Worm (Caenorhabditis elegans) whole organism, L1 larva: ENCODE data around the gene srh-45.

ENCODE experiments used
- C04F5.9 ChIP-seq: sonication (generic microtip); optimal IDR thresholded peaks from 2 replicates; lab custom pipeline; 2016; ENCODE audit warnings: missing genetic modification characterization, missing compliant biosample characterization
- C16A3.4 ChIP-seq: fragments of 150-350 bp; optimal IDR thresholded peaks from 2 replicates; lab custom pipeline; 2014; ENCODE audit warnings: missing biosample characterization, missing genetic modification characterization
- C34B4.2 ChIP-seq: sonication (generic microtip); optimal IDR thresholded peaks from 2 replicates; lab custom pipeline; 2017; ENCODE audit warnings: mild to moderate bottlenecking, missing genetic modification characterization, missing compliant biosample characterization
- ama-1 ChIP-seq: fragments of 150-350 bp; optimal IDR thresholded peaks from 2 replicates; lab custom pipeline; 2014
- blmp-1 ChIP-seq: fragments of 150-350 bp; optimal IDR thresholded peaks from 2 replicates; lab custom pipeline; 2014; ENCODE audit warnings: missing biosample characterization, missing genetic modification characterization
- ceh-63 ChIP-seq: fragments of 200-800 bp; sonication (Bioruptor generic); optimal IDR thresholded peaks from 2 replicates; lab custom pipeline; 2018; ENCODE audit warnings: mild to moderate bottlenecking, missing genetic modification characterization, missing compliant biosample characterization
- ceh-82 ChIP-seq, 3 experiments: fragments of 150-350 bp in 1 of 3; sonication (generic microtip) in 2 of 3; optimal IDR thresholded peaks; 2 replicates each; lab custom pipeline; 2014 to 2017; ENCODE audit warnings: missing biosample characterization in 3 of 3, missing genetic modification characterization in 3 of 3
- ceh-88 ChIP-seq: fragments of 200-800 bp; sonication (Bioruptor generic); IDR thresholded peaks from 2 replicates; pipeline ENCODE4 v1.3.6; 2022; ENCODE audit warnings: missing genetic modification characterization, missing compliant biosample characterization
- dsc-1 ChIP-seq: sonication (generic microtip); optimal IDR thresholded peaks from 2 replicates; lab custom pipeline; 2016; ENCODE audit warnings: mild to moderate bottlenecking, missing genetic modification characterization, missing compliant biosample characterization
- egl-13 ChIP-seq: sonication (generic microtip); optimal IDR thresholded peaks from 2 replicates; lab custom pipeline; 2016; ENCODE audit warnings: missing genotype, missing genetic modification reagents, missing genetic modification characterization, missing compliant biosample characterization
- elt-2 ChIP-seq: sonication (generic microtip); optimal IDR thresholded peaks from 2 replicates; lab custom pipeline; 2016; ENCODE audit warnings: missing genetic modification characterization, mild to moderate bottlenecking, inconsistent platforms, missing compliant biosample characterization, missing genetic modification reagents
- ets-5 ChIP-seq: fragments of 200-800 bp; sonication (Bioruptor generic); IDR thresholded peaks from 2 replicates; pipeline ENCODE4 v1.3.6; 2022; ENCODE audit warnings: missing genetic modification characterization, missing compliant biosample characterization
- fkh-4 ChIP-seq: sonication (generic microtip); optimal IDR thresholded peaks from 2 replicates; lab custom pipeline; 2016; ENCODE audit warnings: missing compliant biosample characterization, missing genetic modification characterization, borderline replicate concordance
- fkh-8 ChIP-seq: sonication (generic microtip); optimal IDR thresholded peaks from 2 replicates; lab custom pipeline; 2016; ENCODE audit warnings: mild to moderate bottlenecking, missing genetic modification characterization, missing compliant biosample characterization
- hlh-17 ChIP-seq: fragments of 200-800 bp; sonication (Bioruptor generic); optimal IDR thresholded peaks from 2 replicates; lab custom pipeline; 2018; ENCODE audit warnings: missing genetic modification characterization, mild to moderate bottlenecking, missing compliant biosample characterization, moderate library complexity, borderline replicate concordance
- hlh-4 ChIP-seq: sonication (generic microtip); optimal IDR thresholded peaks from 2 replicates; lab custom pipeline; 2016; ENCODE audit warnings: mild to moderate bottlenecking, missing genetic modification characterization, missing compliant biosample characterization
- irx-1 ChIP-seq: sonication (generic microtip); optimal IDR thresholded peaks from 2 replicates; lab custom pipeline; 2016; ENCODE audit warnings: missing genetic modification characterization, missing compliant biosample characterization
- isw-1 ChIP-seq: fragments of 200-800 bp; sonication (Bioruptor generic); IDR thresholded peaks from 2 replicates; pipeline ENCODE4 v1.3.6; 2022; ENCODE audit warnings: missing genetic modification characterization, missing compliant biosample characterization
- lin-14 ChIP-seq: fragments of 200-800 bp; sonication (Bioruptor generic); optimal IDR thresholded peaks from 2 replicates; lab custom pipeline; 2018; ENCODE audit warnings: mild to moderate bottlenecking, missing genetic modification characterization, moderate library complexity, missing compliant biosample characterization
- lin-35 ChIP-seq, 2 experiments: fragments of 150-350 bp; optimal IDR thresholded peaks; 2 replicates each; lab custom pipeline; 2014; ENCODE audit warnings: missing biosample characterization in 2 of 2, missing genetic modification characterization in 2 of 2, missing genetic modification reagents in 2 of 2
- lir-3 ChIP-seq: sonication (generic microtip); optimal IDR thresholded peaks from 2 replicates; lab custom pipeline; 2016; ENCODE audit warnings: mild to moderate bottlenecking, missing genetic modification characterization, moderate library complexity, missing compliant biosample characterization; ENCODE audit not compliant: poor library complexity
- lsy-2 ChIP-seq, 2 experiments: fragments of 150-350 bp; optimal IDR thresholded peaks; 2 replicates each; lab custom pipeline; 2014; ENCODE audit warnings: missing biosample characterization in 2 of 2, missing genetic modification characterization in 2 of 2
- mdl-1 ChIP-seq, 2 experiments: fragments of 150-350 bp; optimal IDR thresholded peaks; 2 replicates each; lab custom pipeline; 2014 to 2017; ENCODE audit warnings: missing biosample characterization in 2 of 2, missing genetic modification characterization in 2 of 2, inconsistent platforms in 1 of 2
- mef-2 ChIP-seq: fragments of 150-350 bp; optimal IDR thresholded peaks from 2 replicates; lab custom pipeline; 2014; ENCODE audit warnings: missing biosample characterization, missing genetic modification characterization
- nhr-237 ChIP-seq: fragments of 150-350 bp; optimal IDR thresholded peaks from 2 replicates; lab custom pipeline; 2014; ENCODE audit warnings: missing biosample characterization, missing genetic modification characterization
- nhr-28 ChIP-seq: fragments of 150-350 bp; optimal IDR thresholded peaks from 2 replicates; lab custom pipeline; 2014; ENCODE audit warnings: missing biosample characterization, missing genetic modification characterization
- nhr-84 ChIP-seq: sonication (generic microtip); optimal IDR thresholded peaks from 2 replicates; lab custom pipeline; 2017; ENCODE audit warnings: missing biosample characterization, missing genetic modification characterization
- snu-23 ChIP-seq: sonication (generic microtip); optimal IDR thresholded peaks from 2 replicates; lab custom pipeline; 2016; ENCODE audit warnings: missing genetic modification characterization, missing compliant biosample characterization
- sox-4 ChIP-seq: sonication (generic microtip); optimal IDR thresholded peaks from 2 replicates; lab custom pipeline; 2016; ENCODE audit warnings: missing genetic modification characterization, missing compliant biosample characterization
- swsn-7 ChIP-seq: sonication (generic microtip); optimal IDR thresholded peaks from 2 replicates; lab custom pipeline; 2016; ENCODE audit warnings: missing genetic modification characterization, missing compliant biosample characterization
- tbx-2 ChIP-seq: sonication (generic microtip); optimal IDR thresholded peaks from 2 replicates; lab custom pipeline; 2016; ENCODE audit warnings: missing genetic modification characterization, missing compliant biosample characterization
- unc-62 ChIP-seq: fragments of 150-350 bp; optimal IDR thresholded peaks from 2 replicates; lab custom pipeline; 2014; ENCODE audit warnings: missing biosample characterization, missing genetic modification reagents, missing genetic modification characterization
- unc-86 ChIP-seq: sonication (generic microtip); optimal IDR thresholded peaks from 2 replicates; lab custom pipeline; 2016; ENCODE audit warnings: missing genetic modification characterization, missing compliant biosample characterization
- vab-15 ChIP-seq: sonication (generic microtip); optimal IDR thresholded peaks from 2 replicates; lab custom pipeline; 2017; ENCODE audit warnings: missing genotype, mild to moderate bottlenecking, missing genetic modification characterization, missing compliant biosample characterization
- xbp-1 ChIP-seq: sonication (generic microtip); optimal IDR thresholded peaks from 2 replicates; lab custom pipeline; 2016; ENCODE audit warnings: missing genetic modification characterization, missing compliant biosample characterization
- ztf-4 ChIP-seq: fragments of 150-350 bp; optimal IDR thresholded peaks from 2 replicates; lab custom pipeline; 2014; ENCODE audit warnings: missing biosample characterization, missing genetic modification characterization

Gene srh-45

ce11 chrV:11266681-11267080, 38.1 kb downstream of the srh-45 start, which contains the start of gene str-116:
TSS of gene str-116 (plus strand) at chrV:11266981.
- TF ChIP-seq nhr-28 (tag; lab: Kevin White, UChicago), result no peak
- no peak for TF ChIP-seq ets-5 (GFP tag; lab: Robert Waterston, UW)
- TF ChIP-seq ceh-63 (GFP tag; lab: Kevin White, UChicago), result no peak
- TF ChIP-seq egl-13 (tag; lab: Kevin White, UChicago), result no peak
- TF ChIP-seq dsc-1 (tag; lab: Kevin White, UChicago), result no peak
- TF ChIP-seq isw-1 (GFP tag; lab: Robert Waterston, UW), result no peak
- no peak for TF ChIP-seq lin-35 (GFP tag; optimal IDR thresholded peaks at IDR 0.05; lab: Kevin White, UChicago)
- no peak for TF ChIP-seq C16A3.4
- no peak for TF ChIP-seq tbx-2 (tag; lab: Kevin White, UChicago)
- TF ChIP-seq snu-23, result no peak
- TF ChIP-seq ceh-88 (GFP tag; lab: Robert Waterston, UW), result no peak
- no peak for TF ChIP-seq lsy-2 (tag; optimal IDR thresholded peaks at IDR 0.05; lab: Kevin White, UChicago)
- TF ChIP-seq fkh-8 (tag; lab: Kevin White, UChicago), result no peak
- TF ChIP-seq sox-4 (tag; lab: Kevin White, UChicago), result no peak
- TF ChIP-seq, all 84 proteins: peak for 0

ce11 chrV:11265482-11265881, 39.3 kb downstream of the srh-45 start, which contains the start of gene cln-3.1:
TSS of gene cln-3.1 (minus strand) at chrV:11265652.
- TF ChIP-seq vab-15 (no peak), mef-2 (tag; lab: Kevin White, UChicago) (no peak), irx-1 (tag; lab: Kevin White, UChicago) (no peak), elt-2 (peak; percentile 56), xbp-1 (tag; lab: Kevin White, UChicago) (no peak)

ce11 chrV:11263025-11263424, 41.8 kb downstream of the srh-45 start, which contains the start of gene F07B10.4:
TSS of gene F07B10.4 (minus strand) at chrV:11263125.
- TF ChIP-seq nhr-84, result no peak
- no peak for TF ChIP-seq blmp-1
- no peak for TF ChIP-seq C34B4.2 (tag; lab: Kevin White, UChicago)
- no peak for TF ChIP-seq lin-35 (GFP tag; optimal IDR thresholded peaks at IDR 0.05; lab: Kevin White, UChicago)
- TF ChIP-seq fkh-8 (tag; lab: Kevin White, UChicago), result peak; percentile 11
- TF ChIP-seq hlh-4 (tag; lab: Kevin White, UChicago), result no peak

ce11 chrV:11260622-11261021, 44.2 kb downstream of the srh-45 start, which contains the start of gene F07B10.7:
TSS of gene F07B10.7 (minus strand) at chrV:11260722.
- TF ChIP-seq xbp-1 (tag; lab: Kevin White, UChicago), result no peak
- TF ChIP-seq unc-62 (GFP tag; lab: Kevin White, UChicago), result no peak
- TF ChIP-seq swsn-7 (tag; lab: Kevin White, UChicago), result no peak
- TF ChIP-seq hlh-17 (GFP tag; lab: Kevin White, UChicago), result no peak
- TF ChIP-seq sox-4 (tag; lab: Kevin White, UChicago), result no peak
- no peak for TF ChIP-seq fkh-4 (tag; lab: Kevin White, UChicago)
- no peak for TF ChIP-seq C04F5.9 (tag; lab: Kevin White, UChicago)
- TF ChIP-seq lin-14 (GFP tag; lab: Kevin White, UChicago), result no peak
- TF ChIP-seq mdl-1 (tag; optimal IDR thresholded peaks at IDR 0.05; lab: Kevin White, UChicago), result no peak
- no peak for TF ChIP-seq ztf-4 (tag; lab: Kevin White, UChicago)
- no peak for TF ChIP-seq tbx-2 (tag; lab: Kevin White, UChicago)
- no peak for TF ChIP-seq lir-3 (tag; lab: Kevin White, UChicago)
- no peak for TF ChIP-seq ama-1 (lab: Kevin White, UChicago)
- no peak for TF ChIP-seq ceh-82 (tag; optimal IDR thresholded peaks at IDR 0.05; lab: Kevin White, UChicago)
- TF ChIP-seq nhr-237, result no peak
- no peak for TF ChIP-seq unc-86
- TF ChIP-seq, all 84 proteins: peak for 0
